Fruit fly (Drosophila melanogaster) whole organism, prepupa: ENCODE data around the gene CG2841.

ENCODE experiments used
- CG1621 ChIP-seq: fragments of 200-800 bp; sonication (Bioruptor generic); optimal IDR thresholded peaks from 3 replicates; lab custom pipeline; 2018; ENCODE audit warnings: missing biosample characterization, mild to moderate bottlenecking, missing genetic modification characterization
- Ets96B ChIP-seq: fragments of 200-800 bp; optimal IDR thresholded peaks from 2 replicates; lab custom pipeline; 2019; ENCODE audit warnings: missing biosample characterization, mild to moderate bottlenecking, missing genetic modification characterization, moderate library complexity
- eg ChIP-seq: fragments of 200-800 bp; sonication (Bioruptor generic); IDR thresholded peaks from 3 replicates; pipeline ENCODE4 v1.3.6; 2022; ENCODE audit warnings: missing biosample characterization, missing genetic modification characterization
- fd59A ChIP-seq: fragments of 200-800 bp; sonication (Bioruptor generic); optimal IDR thresholded peaks from 2 replicates; lab custom pipeline; 2017; ENCODE audit warnings: missing biosample characterization, mild to moderate bottlenecking, missing genetic modification characterization, missing genetic modification reagents
- svp ChIP-seq: fragments of 200-800 bp; sonication (Bioruptor generic); peaks from one replicate; lab custom pipeline; 2016; ENCODE audit warnings: missing biosample characterization, missing genetic modification characterization
- topi ChIP-seq: fragments of 200-800 bp; sonication (Bioruptor generic); optimal IDR thresholded peaks from 3 replicates; lab custom pipeline; 2016; ENCODE audit warnings: missing biosample characterization, missing genetic modification characterization
- vri ChIP-seq: fragments of 200-800 bp; sonication (Bioruptor generic); optimal IDR thresholded peaks from 3 replicates; lab custom pipeline; 2016; ENCODE audit warnings: missing biosample characterization, mild to moderate bottlenecking, missing genetic modification characterization

DNA sequence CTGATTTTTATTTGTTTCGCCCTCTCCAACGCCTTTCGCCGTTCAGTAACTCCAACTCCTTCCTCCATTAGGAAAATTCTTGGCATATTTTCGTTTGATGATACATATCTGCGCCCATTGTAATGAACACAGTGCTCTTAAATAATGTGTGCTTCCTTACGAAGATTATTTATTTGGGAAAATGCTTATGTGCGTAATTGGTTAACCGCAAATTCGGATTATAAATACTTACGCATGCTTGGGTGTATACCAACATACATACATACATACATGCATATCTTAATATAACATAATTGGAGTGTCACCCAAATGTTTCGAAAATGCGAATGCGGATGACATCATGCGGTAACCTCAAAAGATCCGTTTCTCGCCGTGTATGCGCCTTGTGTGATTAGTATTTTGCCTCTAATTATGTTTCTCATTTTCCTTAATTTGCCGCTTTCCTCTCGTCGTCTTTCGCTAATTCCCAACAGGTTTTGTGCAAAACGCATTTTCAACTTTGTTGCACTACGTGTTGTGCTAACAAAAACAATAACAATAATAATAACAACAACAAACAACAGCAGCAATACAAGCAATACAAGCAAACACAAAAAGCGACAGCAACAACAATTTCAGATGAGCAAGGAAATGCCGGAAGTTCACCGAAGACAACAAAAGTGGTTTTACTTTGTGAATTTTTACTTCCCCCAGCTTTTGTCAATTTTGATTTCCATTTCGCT lies 61.5 kb downstream of the CG2841 start:
- no peak for TF ChIP-seq eg (GFP tag; lab: Robert Waterston, UW)
- no peak for TF ChIP-seq topi (GFP tag; lab: Kevin White, UChicago)
- TF ChIP-seq Ets96B = no peak
- no peak for TF ChIP-seq fd59A
- no peak for TF ChIP-seq CG1621 (tag; lab: Kevin White, UChicago)
- no peak for TF ChIP-seq svp (GFP tag; lab: Kevin White, UChicago)
- no peak for TF ChIP-seq vri
